Worm (Caenorhabditis elegans) whole organism, young adult: ENCODE results near the gene let-716.

Experiments
- B0261.1 ChIP-seq: sonication (generic microtip); optimal IDR thresholded peaks from 2 replicates; lab custom pipeline; 2016; ENCODE audit warnings: mild to moderate bottlenecking, missing genetic modification characterization, moderate library complexity, missing compliant biosample characterization
- B0336.3 ChIP-seq: fragments of 200-800 bp; sonication (Bioruptor generic); IDR thresholded peaks from 2 replicates; pipeline ENCODE4 v1.3.6; 2022; ENCODE audit warnings: missing genetic modification characterization, missing compliant biosample characterization
- C06A6.2 ChIP-seq: fragments of 200-800 bp; sonication (Bioruptor generic); conservative IDR thresholded peaks from 2 replicates; pipeline ENCODE4 v1.3.6; 2022; ENCODE audit warnings: missing genetic modification characterization, missing compliant biosample characterization
- F22D6.2 ChIP-seq: sonication (generic microtip); optimal IDR thresholded peaks from 2 replicates; lab custom pipeline; 2016; ENCODE audit warnings: mild to moderate bottlenecking, missing genetic modification characterization, missing compliant biosample characterization
- F33H1.4 ChIP-seq: fragments of 200-800 bp; sonication (Bioruptor generic); IDR thresholded peaks from 2 replicates; pipeline ENCODE4 v1.3.6; 2022; ENCODE audit warnings: missing genetic modification reagents, missing genetic modification characterization, missing compliant biosample characterization
- F37B4.10 ChIP-seq: fragments of 200-800 bp; sonication (Bioruptor generic); IDR thresholded peaks from 2 replicates; pipeline ENCODE4 v1.3.6; 2022; ENCODE audit warnings: missing genetic modification characterization, missing compliant biosample characterization
- F39B2.1 ChIP-seq: fragments of 200-800 bp; sonication (Bioruptor generic); IDR thresholded peaks from 2 replicates; pipeline ENCODE4 v1.3.6; 2022; ENCODE audit warnings: missing genetic modification reagents, missing genetic modification characterization, missing compliant biosample characterization
- F55B11.4 ChIP-seq: sonication (generic microtip); optimal IDR thresholded peaks from 2 replicates; lab custom pipeline; 2016; ENCODE audit warnings: missing compliant biosample characterization, missing genetic modification characterization, borderline replicate concordance; ENCODE audit not compliant: insufficient read depth
- F57C9.4 ChIP-seq: sonication (generic microtip); optimal IDR thresholded peaks from 2 replicates; lab custom pipeline; 2017; ENCODE audit warnings: mild to moderate bottlenecking, missing genetic modification characterization, missing compliant biosample characterization
- Y67H2A.10 ChIP-seq: fragments of 200-800 bp; sonication (Bioruptor generic); conservative IDR thresholded peaks from 2 replicates; pipeline ENCODE4 v1.3.6; 2022; ENCODE audit warnings: missing genetic modification reagents, missing genetic modification characterization, missing compliant biosample characterization
- aptf-2 ChIP-seq: fragments of 200-800 bp; sonication (Bioruptor generic); conservative IDR thresholded peaks from 2 replicates; pipeline ENCODE4 v1.3.6; 2022; ENCODE audit warnings: missing genetic modification reagents, missing genetic modification characterization, missing compliant biosample characterization
- aptf-3 ChIP-seq: fragments of 200-800 bp; sonication (Bioruptor generic); IDR thresholded peaks from 2 replicates; pipeline ENCODE4 v1.3.6; 2022; ENCODE audit warnings: missing genetic modification characterization, missing compliant biosample characterization
- athp-1 ChIP-seq: sonication (generic microtip); optimal IDR thresholded peaks from 2 replicates; lab custom pipeline; 2017; ENCODE audit warnings: mild to moderate bottlenecking, missing genetic modification characterization, missing compliant biosample characterization
- attf-3 ChIP-seq: fragments of 200-800 bp; sonication (Bioruptor generic); conservative IDR thresholded peaks from 2 replicates; pipeline ENCODE4 v1.3.6; 2022; ENCODE audit warnings: missing genetic modification reagents, missing genetic modification characterization, missing compliant biosample characterization
- attf-6 ChIP-seq: fragments of 200-800 bp; sonication (Bioruptor generic); IDR thresholded peaks from 2 replicates; pipeline ENCODE4 v1.3.6; 2022; ENCODE audit warnings: missing genetic modification reagents, missing genetic modification characterization, missing compliant biosample characterization
- cebp-1 ChIP-seq, 2 experiments: fragments of 200-800 bp in 1 of 2; sonication (Bioruptor generic) in 1 of 2; sonication (generic microtip) in 1 of 2; IDR thresholded peaks in 1 of 2; optimal IDR thresholded peaks in 1 of 2; 2 replicates each; pipeline versions ENCODE4 v1.3.6 to Lab custom; 2017 to 2022; ENCODE audit warnings: missing compliant biosample characterization in 2 of 2, missing genetic modification characterization in 2 of 2, mild to moderate bottlenecking in 1 of 2, missing genetic modification reagents in 1 of 2, moderate library complexity in 1 of 2
- die-1 ChIP-seq: sonication (generic microtip); optimal IDR thresholded peaks from 2 replicates; lab custom pipeline; 2016; ENCODE audit warnings: missing genotype, mild to moderate bottlenecking, missing genetic modification characterization, missing compliant biosample characterization
- dox-1 ChIP-seq: fragments of 200-800 bp; sonication (Bioruptor generic); IDR thresholded peaks from 2 replicates; pipeline ENCODE4 v1.3.6; 2022; ENCODE audit warnings: missing genetic modification reagents, missing genetic modification characterization, missing compliant biosample characterization
- dpff-1 ChIP-seq: sonication (generic microtip); optimal IDR thresholded peaks from 2 replicates; lab custom pipeline; 2017; ENCODE audit warnings: mild to moderate bottlenecking, missing genetic modification characterization, missing compliant biosample characterization
- egl-18 ChIP-seq: fragments of 200-800 bp; sonication (Bioruptor generic); IDR thresholded peaks from 2 replicates; pipeline ENCODE4 v1.3.6; 2022; ENCODE audit warnings: missing genetic modification reagents, missing genetic modification characterization, missing compliant biosample characterization
- egrh-3 ChIP-seq: fragments of 200-800 bp; sonication (Bioruptor generic); IDR thresholded peaks from 2 replicates; pipeline ENCODE4 v1.3.6; 2022; ENCODE audit warnings: missing genetic modification reagents, missing genetic modification characterization, missing compliant biosample characterization
- him-1 ChIP-seq: sonication (generic microtip); optimal IDR thresholded peaks from 2 replicates; lab custom pipeline; 2016; ENCODE audit warnings: missing genotype, missing genetic modification reagents, missing genetic modification characterization, missing compliant biosample characterization
- hlh-12 ChIP-seq: sonication (generic microtip); optimal IDR thresholded peaks from 2 replicates; lab custom pipeline; 2016; ENCODE audit warnings: missing genetic modification characterization, missing compliant biosample characterization
- hmg-1.2 ChIP-seq: fragments of 200-800 bp; sonication (Bioruptor generic); IDR thresholded peaks from 2 replicates; pipeline ENCODE4 v1.3.6; 2022; ENCODE audit warnings: missing genetic modification reagents, missing genetic modification characterization, missing compliant biosample characterization
- hrde-1 ChIP-seq: sonication (generic microtip); optimal IDR thresholded peaks from 2 replicates; lab custom pipeline; 2016; ENCODE audit warnings: missing genetic modification characterization, mild to moderate bottlenecking, missing compliant biosample characterization, moderate library complexity, missing genotype, missing genetic modification reagents, borderline replicate concordance
- let-526 ChIP-seq: fragments of 200-800 bp; sonication (Bioruptor generic); IDR thresholded peaks from 2 replicates; pipeline ENCODE4 v1.3.6; 2022; ENCODE audit warnings: missing genetic modification reagents, missing genetic modification characterization, missing compliant biosample characterization
- lin-40 ChIP-seq: sonication (generic microtip); optimal IDR thresholded peaks from 2 replicates; lab custom pipeline; 2016; ENCODE audit warnings: missing genetic modification characterization, mild to moderate bottlenecking, missing compliant biosample characterization, missing genotype, missing genetic modification reagents
- lsl-1 ChIP-seq: fragments of 200-800 bp; sonication (Bioruptor generic); optimal IDR thresholded peaks from 2 replicates; lab custom pipeline; 2018; ENCODE audit warnings: mild to moderate bottlenecking, missing genetic modification characterization, moderate library complexity, missing compliant biosample characterization
- madf-3 ChIP-seq: fragments of 200-800 bp; sonication (Bioruptor generic); IDR thresholded peaks from 2 replicates; pipeline ENCODE4 v1.3.6; 2022; ENCODE audit warnings: missing genetic modification reagents, missing genetic modification characterization, missing compliant biosample characterization
- madf-8 ChIP-seq: fragments of 200-800 bp; sonication (Bioruptor generic); conservative IDR thresholded peaks from 2 replicates; pipeline ENCODE4 v1.3.6; 2022; ENCODE audit warnings: missing genetic modification reagents, missing genetic modification characterization, missing compliant biosample characterization
- nfya-1 ChIP-seq: sonication (generic microtip); optimal IDR thresholded peaks from 2 replicates; lab custom pipeline; 2017; ENCODE audit warnings: antibody characterized with exemption, missing compliant biosample characterization, missing genetic modification characterization, borderline replicate concordance; ENCODE audit not compliant: insufficient read depth
- nfya-2 ChIP-seq: fragments of 200-800 bp; sonication (Bioruptor generic); IDR thresholded peaks from 2 replicates; pipeline ENCODE4 v1.3.6; 2022; ENCODE audit warnings: missing genetic modification reagents, missing genetic modification characterization, missing compliant biosample characterization
- nfyb-1 ChIP-seq: fragments of 200-800 bp; sonication (Bioruptor generic); IDR thresholded peaks from 2 replicates; pipeline ENCODE4 v1.3.6; 2022; ENCODE audit warnings: missing genetic modification reagents, missing genetic modification characterization, missing compliant biosample characterization
- nhr-27 ChIP-seq: fragments of 200-800 bp; sonication (Bioruptor generic); optimal IDR thresholded peaks from 2 replicates; lab custom pipeline; 2018; ENCODE audit warnings: mild to moderate bottlenecking, missing genetic modification characterization, moderate library complexity, missing compliant biosample characterization
- pbrm-1 ChIP-seq: fragments of 200-800 bp; sonication (Bioruptor generic); IDR thresholded peaks from 2 replicates; pipeline ENCODE4 v1.3.6; 2022; ENCODE audit warnings: missing genetic modification reagents, missing genetic modification characterization, missing compliant biosample characterization
- rec-8 ChIP-seq, 2 experiments: sonication (generic microtip); optimal IDR thresholded peaks; 2 replicates each; lab custom pipeline; 2016; ENCODE audit warnings: mild to moderate bottlenecking in 2 of 2, missing genetic modification characterization in 2 of 2, missing genetic modification reagents in 2 of 2, missing genotype in 2 of 2, missing biosample characterization in 1 of 2, missing compliant biosample characterization in 1 of 2, moderate library complexity in 1 of 2
- repo-1 ChIP-seq: sonication (generic microtip); optimal IDR thresholded peaks from 2 replicates; lab custom pipeline; 2017; ENCODE audit warnings: mild to moderate bottlenecking, missing genetic modification characterization, missing compliant biosample characterization
- snpc-1.3 ChIP-seq: sonication (generic microtip); optimal IDR thresholded peaks from 2 replicates; lab custom pipeline; 2017; ENCODE audit warnings: missing genetic modification characterization, mild to moderate bottlenecking, missing compliant biosample characterization, antibody characterized with exemption, moderate library complexity, missing genotype, missing genetic modification reagents; ENCODE audit not compliant: insufficient read depth
- snpc-3.4 ChIP-seq: sonication (generic microtip); optimal IDR thresholded peaks from 2 replicates; lab custom pipeline; 2017; ENCODE audit warnings: missing genetic modification characterization, mild to moderate bottlenecking, missing compliant biosample characterization, antibody characterized with exemption, moderate library complexity, missing genotype, missing genetic modification reagents
- sptf-2 ChIP-seq: fragments of 200-800 bp; sonication (Bioruptor generic); optimal IDR thresholded peaks from 2 replicates; lab custom pipeline; 2018; ENCODE audit warnings: mild to moderate bottlenecking, missing genetic modification characterization, missing compliant biosample characterization
- unc-130 ChIP-seq: sonication (generic microtip); optimal IDR thresholded peaks from 2 replicates; lab custom pipeline; 2016; ENCODE audit warnings: missing genetic modification reagents, missing genetic modification characterization, missing compliant biosample characterization
- zim-3 ChIP-seq: sonication (generic microtip); optimal IDR thresholded peaks from 2 replicates; lab custom pipeline; 2017; ENCODE audit warnings: mild to moderate bottlenecking, missing genetic modification characterization, moderate library complexity, missing compliant biosample characterization
- ztf-18 ChIP-seq: sonication (generic microtip); optimal IDR thresholded peaks from 2 replicates; lab custom pipeline; 2016; ENCODE audit warnings: missing genotype, mild to moderate bottlenecking, missing genetic modification characterization, missing compliant biosample characterization

The let-716 gene

ce11 chrIII:6367712-6368111, 15.6 kb upstream of the let-716 start, which contains the start of the genes C56G2.15 and thoc-2:
Gene C56G2.15, minus strand, starts transcription at chrIII:6367899.
Gene thoc-2, plus strand, starts transcription at chrIII:6368042.
- no peak for TF ChIP-seq athp-1
- TF ChIP-seq lsl-1 (GFP tag; lab: Kevin White, UChicago) = peak; percentile 10
- TF ChIP-seq attf-3 (GFP tag; lab: Robert Waterston, UW) = no peak
- TF ChIP-seq egrh-3 (GFP tag; lab: Robert Waterston, UW) = no peak
- no peak for TF ChIP-seq hlh-12 (tag; lab: Kevin White, UChicago)
- TF ChIP-seq snpc-3.4 (tag; lab: Kevin White, UChicago) = no peak
- TF ChIP-seq cebp-1 (GFP tag; IDR thresholded peaks at IDR 0.05; lab: Robert Waterston, UW) = no peak
- TF ChIP-seq cebp-1 (tag; optimal IDR thresholded peaks at IDR 0.05; lab: Kevin White, UChicago) = peak; percentile 16
- no peak for TF ChIP-seq die-1
- no peak for TF ChIP-seq lin-40 (tag; lab: Kevin White, UChicago)
- no peak for TF ChIP-seq zim-3 (tag; lab: Kevin White, UChicago)
- no peak for TF ChIP-seq let-526
- 0 out of 2 replicates have a peak, but pooled peaks have one; percentile 14 for TF ChIP-seq hmg-1.2 (GFP tag; lab: Robert Waterston, UW)

ce11 chrIII:6368524-6368923, 14.8 kb upstream of the let-716 start:
- no peak for TF ChIP-seq nfya-1 (tag; lab: Kevin White, UChicago)
- TF ChIP-seq aptf-3 (GFP tag; lab: Robert Waterston, UW) = no peak
- TF ChIP-seq F37B4.10 (GFP tag; lab: Robert Waterston, UW) = no peak
- TF ChIP-seq hmg-1.2 (GFP tag; lab: Robert Waterston, UW) = no peak
- TF ChIP-seq rec-8 (tag; optimal IDR thresholded peaks at IDR 0.05; lab: Kevin White, UChicago) = no peak
- no peak for TF ChIP-seq nfyb-1 (GFP tag; lab: Robert Waterston, UW)
- no peak for TF ChIP-seq Y67H2A.10 (GFP tag; lab: Robert Waterston, UW)
- TF ChIP-seq F39B2.1 = no peak
- TF ChIP-seq aptf-2 (GFP tag; lab: Robert Waterston, UW) = no peak
- TF ChIP-seq B0261.1 (tag; lab: Kevin White, UChicago) = no peak
- TF ChIP-seq F55B11.4 (tag; lab: Kevin White, UChicago) = no peak
- TF ChIP-seq F33H1.4 (GFP tag; lab: Robert Waterston, UW) = no peak
- TF ChIP-seq attf-6 (GFP tag; lab: Robert Waterston, UW) = no peak
- TF ChIP-seq ztf-18 (tag; lab: Kevin White, UChicago) = no peak
- no peak for TF ChIP-seq pbrm-1 (GFP tag; lab: Robert Waterston, UW)
- TF ChIP-seq, all 124 proteins: peak for 0

ce11 chrIII:6373850-6374474, 9.4 kb upstream of the let-716 start:
- peak; percentile 82 for TF ChIP-seq dox-1
- TF ChIP-seq nfya-2 (GFP tag; lab: Robert Waterston, UW) = no peak
- no peak for TF ChIP-seq dpff-1 (tag; lab: Kevin White, UChicago)
- TF ChIP-seq F57C9.4 (tag; lab: Kevin White, UChicago) = no peak
- TF ChIP-seq egl-18 (GFP tag; lab: Robert Waterston, UW) = no peak
- no peak for TF ChIP-seq C06A6.2 (GFP tag; lab: Robert Waterston, UW)
- TF ChIP-seq snpc-1.3 (tag; lab: Kevin White, UChicago) = peak; percentile 32
- TF ChIP-seq F55B11.4 (tag; lab: Kevin White, UChicago) = no peak
- peak; percentile 98 for TF ChIP-seq B0336.3
- peak; percentile 63 for TF ChIP-seq madf-3
- no peak for TF ChIP-seq nhr-27 (tag; lab: Kevin White, UChicago)
- peak; percentile 99 for TF ChIP-seq him-1
- peak; percentile 74 for TF ChIP-seq repo-1 (tag; lab: Kevin White, UChicago)
- TF ChIP-seq Y67H2A.10 (GFP tag; lab: Robert Waterston, UW) = no peak
- peak; percentile 48 for TF ChIP-seq hmg-1.2 (GFP tag; lab: Robert Waterston, UW)
- peak; percentile 98 for TF ChIP-seq hrde-1 (tag; lab: Kevin White, UChicago)
- TF ChIP-seq sptf-2 = peak; percentile 49
- TF ChIP-seq madf-8 = 0 out of 2 replicates have a peak, but pooled peaks have one; percentile 37
- TF ChIP-seq cebp-1 (GFP tag; IDR thresholded peaks at IDR 0.05; lab: Robert Waterston, UW) = no peak
- TF ChIP-seq cebp-1 (tag; optimal IDR thresholded peaks at IDR 0.05; lab: Kevin White, UChicago) = peak; percentile 65
- no peak for TF ChIP-seq F22D6.2 (tag; lab: Kevin White, UChicago)
- TF ChIP-seq unc-130 (GFP tag; lab: Kevin White, UChicago) = peak; percentile 82
